Worm (Caenorhabditis elegans) whole organism, L2 larva: ENCODE results near the gene C08E8.5.
"Not testable (repeated sequence)": the region's sequence is repeated elsewhere in the genome, so short reads cannot be mapped to it uniquely, and the experiment has no call there.

Experiments used
- C34F6.9 ChIP-seq: fragments of 150-350 bp; optimal IDR thresholded peaks from 2 replicates; lab custom pipeline; 2014; ENCODE audit warnings: missing biosample characterization, missing genetic modification characterization
- F13H6.1 ChIP-seq: sonication (generic microtip); optimal IDR thresholded peaks from 2 replicates; lab custom pipeline; 2016; ENCODE audit warnings: missing genetic modification characterization, missing compliant biosample characterization
- ZK546.5 ChIP-seq: sonication (generic microtip); optimal IDR thresholded peaks from 2 replicates; lab custom pipeline; 2017; ENCODE audit warnings: missing biosample characterization, missing genetic modification characterization
- alr-1 ChIP-seq: fragments of 150-350 bp; optimal IDR thresholded peaks from 2 replicates; lab custom pipeline; 2014; ENCODE audit warnings: missing biosample characterization, missing genetic modification characterization
- aly-2 ChIP-seq: fragments of 150-350 bp; optimal IDR thresholded peaks from 2 replicates; lab custom pipeline; 2014; ENCODE audit warnings: missing biosample characterization, missing genetic modification characterization
- ama-1 ChIP-seq: fragments of 150-350 bp; optimal IDR thresholded peaks from 2 replicates; lab custom pipeline; 2018; ENCODE audit warnings: inconsistent platforms
- ceh-16 ChIP-seq: fragments of 150-350 bp; optimal IDR thresholded peaks from 2 replicates; lab custom pipeline; 2014; ENCODE audit warnings: missing biosample characterization, missing genetic modification characterization
- crh-2 ChIP-seq: sonication (generic microtip); optimal IDR thresholded peaks from 2 replicates; lab custom pipeline; 2017; ENCODE audit warnings: missing biosample characterization, missing genetic modification characterization
- dmd-4 ChIP-seq: sonication (generic microtip); optimal IDR thresholded peaks from 2 replicates; lab custom pipeline; 2017; ENCODE audit warnings: missing biosample characterization, missing genetic modification characterization
- elt-3 ChIP-seq: sonication (generic microtip); optimal IDR thresholded peaks from 2 replicates; lab custom pipeline; 2017; ENCODE audit warnings: missing biosample characterization, missing genetic modification characterization
- fos-1 ChIP-seq: fragments of 150-350 bp; optimal IDR thresholded peaks from 2 replicates; lab custom pipeline; 2014; ENCODE audit warnings: missing biosample characterization, missing genetic modification characterization
- lin-11 ChIP-seq: fragments of 150-350 bp; sonication (generic microtip); optimal IDR thresholded peaks from 2 replicates; lab custom pipeline; 2014; ENCODE audit warnings: missing biosample characterization, missing genetic modification characterization, inconsistent platforms, mixed read lengths
- lin-13 ChIP-seq: fragments of 150-350 bp; optimal IDR thresholded peaks from 2 replicates; lab custom pipeline; 2014; ENCODE audit warnings: missing biosample characterization, missing genetic modification reagents, missing genetic modification characterization
- lin-39 ChIP-seq: fragments of 150-350 bp; optimal IDR thresholded peaks from 2 replicates; lab custom pipeline; 2014; ENCODE audit warnings: missing biosample characterization, missing genetic modification reagents, missing genetic modification characterization
- lsy-2 ChIP-seq, 2 experiments: fragments of 150-350 bp in 1 of 2; sonication (generic microtip) in 1 of 2; optimal IDR thresholded peaks; 2 replicates each; lab custom pipeline; 2014 to 2017; ENCODE audit warnings: missing biosample characterization in 2 of 2, missing genetic modification characterization in 2 of 2
- mab-5 ChIP-seq: fragments of 150-350 bp; optimal IDR thresholded peaks from 2 replicates; lab custom pipeline; 2014; ENCODE audit warnings: missing biosample characterization, missing genetic modification characterization
- mbf-1 ChIP-seq: sonication (generic microtip); optimal IDR thresholded peaks from 2 replicates; lab custom pipeline; 2017; ENCODE audit warnings: missing biosample characterization, missing genetic modification characterization
- mdl-1 ChIP-seq, 2 experiments: fragments of 150-350 bp in 1 of 2; sonication (generic microtip) in 1 of 2; optimal IDR thresholded peaks; 2 replicates each; lab custom pipeline; 2017; ENCODE audit warnings: missing biosample characterization in 2 of 2, missing genetic modification characterization in 2 of 2
- nhr-10 ChIP-seq: sonication (generic microtip); optimal IDR thresholded peaks from 2 replicates; lab custom pipeline; 2017; ENCODE audit warnings: missing biosample characterization, missing genetic modification characterization
- nhr-11 ChIP-seq: fragments of 150-350 bp; optimal IDR thresholded peaks from 2 replicates; lab custom pipeline; 2014; ENCODE audit warnings: missing biosample characterization, missing genetic modification characterization
- nhr-12 ChIP-seq: fragments of 150-350 bp; optimal IDR thresholded peaks from 2 replicates; lab custom pipeline; 2014; ENCODE audit warnings: missing biosample characterization, missing genetic modification characterization
- nhr-129 ChIP-seq: fragments of 150-350 bp; optimal IDR thresholded peaks from 2 replicates; lab custom pipeline; 2014; ENCODE audit warnings: missing biosample characterization, missing genetic modification characterization
- nhr-23 ChIP-seq: fragments of 150-350 bp; optimal IDR thresholded peaks from 2 replicates; lab custom pipeline; 2014; ENCODE audit warnings: missing biosample characterization, missing genetic modification reagents, missing genetic modification characterization
- nhr-237 ChIP-seq: fragments of 150-350 bp; optimal IDR thresholded peaks from 2 replicates; lab custom pipeline; 2014; ENCODE audit warnings: missing biosample characterization, missing genetic modification characterization
- peb-1 ChIP-seq: fragments of 150-350 bp; optimal IDR thresholded peaks from 2 replicates; lab custom pipeline; 2014; ENCODE audit warnings: missing biosample characterization, missing genetic modification characterization
- sem-4 ChIP-seq: fragments of 150-350 bp; optimal IDR thresholded peaks from 2 replicates; lab custom pipeline; 2014; ENCODE audit warnings: missing biosample characterization, missing genetic modification reagents, missing genetic modification characterization
- skn-1 ChIP-seq: sonication (generic microtip); optimal IDR thresholded peaks from 2 replicates; lab custom pipeline; 2017; ENCODE audit warnings: missing biosample characterization, missing genetic modification characterization
- sma-9 ChIP-seq, 2 experiments: fragments of 150-350 bp in 1 of 2; sonication (generic microtip) in 1 of 2; optimal IDR thresholded peaks; 2 replicates each; lab custom pipeline; 2014 to 2016; ENCODE audit warnings: missing genetic modification characterization in 2 of 2, mild to moderate bottlenecking in 1 of 2, missing biosample characterization in 1 of 2, missing compliant biosample characterization in 1 of 2, missing genetic modification reagents in 1 of 2, moderate library complexity in 1 of 2
- snpc-4 ChIP-seq: fragments of 150-350 bp; optimal IDR thresholded peaks from 2 replicates; lab custom pipeline; 2014; ENCODE audit warnings: missing biosample characterization, missing genetic modification characterization
- unc-39 ChIP-seq: fragments of 150-350 bp; optimal IDR thresholded peaks from 2 replicates; lab custom pipeline; 2014; ENCODE audit warnings: missing biosample characterization, missing genetic modification characterization
- unc-55 ChIP-seq: fragments of 150-350 bp; sonication (generic microtip); optimal IDR thresholded peaks from 3 replicates; lab custom pipeline; 2014; ENCODE audit warnings: missing biosample characterization, missing genetic modification reagents, missing genetic modification characterization
- unc-62 ChIP-seq: fragments of 150-350 bp; optimal IDR thresholded peaks from 2 replicates; lab custom pipeline; 2014; ENCODE audit warnings: missing biosample characterization, missing genetic modification reagents, missing genetic modification characterization
- ztf-1 ChIP-seq: fragments of 200-800 bp; sonication (Bioruptor generic); conservative IDR thresholded peaks from 2 replicates; pipeline ENCODE4 v1.3.6; 2022; ENCODE audit warnings: missing genetic modification characterization, missing compliant biosample characterization
- ztf-11 ChIP-seq: sonication (generic microtip); optimal IDR thresholded peaks from 2 replicates; lab custom pipeline; 2017; ENCODE audit warnings: missing biosample characterization, missing genetic modification characterization
- ztf-4 ChIP-seq: fragments of 150-350 bp; optimal IDR thresholded peaks from 2 replicates; lab custom pipeline; 2014; ENCODE audit warnings: missing biosample characterization, missing genetic modification characterization

The C08E8.5 gene

DNA sequence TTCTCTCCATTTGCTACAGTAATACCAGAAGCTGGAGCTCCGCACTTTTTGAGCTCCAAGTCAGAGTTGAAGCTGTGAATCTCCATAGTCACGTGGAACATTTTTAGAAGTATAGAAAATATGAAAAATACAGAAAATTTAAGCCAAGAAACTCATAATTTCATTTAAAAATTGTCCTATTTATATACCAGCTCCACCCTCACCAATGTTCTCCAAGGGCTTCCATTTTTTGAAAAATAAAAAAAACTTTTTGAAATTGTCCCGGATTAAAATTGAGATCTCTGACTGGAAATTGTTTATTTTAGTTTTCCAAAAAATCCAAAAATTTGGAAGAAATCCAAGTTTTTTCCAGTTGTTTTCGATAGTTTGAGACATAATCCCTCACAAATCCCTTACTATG is at the start of gene C08E8.5:
Gene C08E8.5, minus strand, starts transcription at position 101 of the 400 bp plus-strand sequence.
- TF ChIP-seq snpc-4: no peak
- no peak for TF ChIP-seq skn-1 (tag; lab: Kevin White, UChicago)
- TF ChIP-seq sem-4 (tag; lab: Kevin White, UChicago): no peak
- no peak for TF ChIP-seq nhr-11 (tag; lab: Kevin White, UChicago)
- no peak for TF ChIP-seq nhr-23 (tag; lab: Kevin White, UChicago)
- TF ChIP-seq mdl-1 (tag; optimal IDR thresholded peaks at IDR 0.05; lab: Kevin White, UChicago): no peak
- TF ChIP-seq peb-1 (tag; lab: Kevin White, UChicago): no peak
- TF ChIP-seq dmd-4 (tag; lab: Kevin White, UChicago): no peak
- no peak for TF ChIP-seq lsy-2 (tag; optimal IDR thresholded peaks at IDR 0.05; lab: Kevin White, UChicago)
- TF ChIP-seq nhr-10 (tag; lab: Kevin White, UChicago): no peak
- TF ChIP-seq ama-1 (lab: Kevin White, UChicago): no peak
- no peak for TF ChIP-seq unc-39
- TF ChIP-seq unc-62 (GFP tag; lab: Kevin White, UChicago): no peak
- no peak for TF ChIP-seq lin-11 (tag; lab: Kevin White, UChicago)
- TF ChIP-seq lin-13 (GFP tag; lab: Kevin White, UChicago): no peak
- no peak for TF ChIP-seq nhr-129 (tag; lab: Kevin White, UChicago)
- no peak for TF ChIP-seq ztf-11

DNA sequence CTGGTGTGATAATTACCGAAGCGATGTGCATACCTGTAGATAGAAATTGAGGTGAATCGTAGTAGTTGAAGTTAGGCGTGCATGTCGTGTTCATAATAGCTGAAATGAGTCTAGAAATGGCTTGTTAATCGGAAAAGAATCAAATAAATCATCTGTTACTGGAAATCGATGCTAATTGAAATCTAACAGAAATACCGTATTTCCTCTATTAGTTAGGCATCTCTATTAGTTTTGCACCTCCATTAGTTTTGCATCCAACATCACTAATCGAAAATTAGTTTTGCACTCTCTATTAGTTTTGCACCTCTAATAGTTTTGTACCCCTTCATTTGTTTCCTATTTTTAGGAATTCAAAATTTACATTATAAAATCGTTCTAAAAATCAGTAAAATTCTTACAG is 45.0 kb upstream of the C08E8.5 start, which contains the start of gene srh-209:
Gene srh-209, minus strand, starts transcription at position 101 of the 400 bp plus-strand sequence.
- TF ChIP-seq crh-2, nhr-23, skn-1 (tag; lab: Kevin White, UChicago): not testable (repeated sequence)

DNA sequence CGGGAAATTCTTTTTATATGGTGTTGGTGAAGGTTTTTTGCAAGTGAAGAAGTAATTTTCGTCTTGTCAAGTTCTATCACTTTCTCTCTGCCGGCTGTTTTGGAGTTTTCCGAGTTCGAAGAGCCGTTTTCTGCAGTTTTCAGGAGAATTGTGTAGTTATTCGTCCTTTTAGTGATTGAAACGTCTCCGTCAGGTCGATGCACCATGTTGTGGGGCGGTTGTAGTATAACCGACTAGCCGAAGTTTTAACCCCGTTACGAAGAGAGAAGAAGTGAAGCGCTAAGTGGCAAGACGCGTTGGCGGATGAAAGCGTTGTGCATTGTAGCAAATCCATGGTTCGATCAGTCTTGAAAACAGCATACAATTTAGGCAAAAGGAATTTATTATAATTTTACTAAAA is 43.0 kb upstream of the C08E8.5 start:
- TF ChIP-seq lin-13 (GFP tag; lab: Kevin White, UChicago) (no peak), ceh-16 (no peak), F13H6.1 (tag; lab: Kevin White, UChicago) (no peak), ZK546.5 (tag; lab: Kevin White, UChicago) (no peak), sem-4 (tag; lab: Kevin White, UChicago) (no peak), unc-39 (no peak), mab-5 (tag; lab: Kevin White, UChicago) (no peak), lsy-2 (tag; optimal IDR thresholded peaks at IDR 0.05; lab: Kevin White, UChicago) (no peak), nhr-12 (tag; lab: Kevin White, UChicago) (no peak), mbf-1 (no peak), dmd-4 (tag; lab: Kevin White, UChicago) (no peak)

- TF ChIP-seq ama-1 (lab: Kevin White, UChicago): no peak
- TF ChIP-seq unc-55: no peak
- no peak for TF ChIP-seq nhr-237 (tag; lab: Kevin White, UChicago)
- no peak for TF ChIP-seq ztf-1 (GFP tag; lab: Robert Waterston, UW)
- TF ChIP-seq elt-3 (tag; lab: Kevin White, UChicago): no peak
- TF ChIP-seq C34F6.9 (tag; lab: Kevin White, UChicago): no peak
- TF ChIP-seq F13H6.1 (tag; lab: Kevin White, UChicago): no peak
- TF ChIP-seq sem-4 (tag; lab: Kevin White, UChicago): no peak
- no peak for TF ChIP-seq crh-2 (tag; lab: Kevin White, UChicago)
- TF ChIP-seq ztf-4 (tag; lab: Kevin White, UChicago): no peak
- TF ChIP-seq ZK546.5 (tag; lab: Kevin White, UChicago): no peak
- TF ChIP-seq nhr-10 (tag; lab: Kevin White, UChicago): no peak
- TF ChIP-seq lin-13 (GFP tag; lab: Kevin White, UChicago): no peak
- no peak for TF ChIP-seq lin-39 (tag; lab: Kevin White, UChicago)
These were observed 38.0 kb upstream of the C08E8.5 start, which contains the start of gene Y51A2B.16 for ce11 chrV:18397814-18398213. Gene Y51A2B.16 (minus strand): TSS chrV:18397914.

ce11 chrV:18395649-18396048 is 35.9 kb upstream of the C08E8.5 start, which contains the start of gene Y51A2B.9:
Gene Y51A2B.9 (minus strand): TSS chrV:18395749.
- TF ChIP-seq ztf-4 (tag; lab: Kevin White, UChicago): no peak
- TF ChIP-seq alr-1 (tag; lab: Kevin White, UChicago): no peak
- no peak for TF ChIP-seq ama-1 (lab: Kevin White, UChicago)
- no peak for TF ChIP-seq lin-39 (tag; lab: Kevin White, UChicago)
- TF ChIP-seq C34F6.9 (tag; lab: Kevin White, UChicago): no peak
- no peak for TF ChIP-seq mbf-1
- TF ChIP-seq sma-9 (GFP tag; optimal IDR thresholded peaks at IDR 0.05; lab: Kevin White, UChicago): no peak
- TF ChIP-seq sma-9 (tag; optimal IDR thresholded peaks at IDR 0.05; lab: Kevin White, UChicago): no peak
- TF ChIP-seq aly-2 (tag; lab: Kevin White, UChicago): no peak
- TF ChIP-seq fos-1: no peak
- no peak for TF ChIP-seq nhr-237 (tag; lab: Kevin White, UChicago)
- no peak for TF ChIP-seq dmd-4 (tag; lab: Kevin White, UChicago)
